Fruit fly (Drosophila melanogaster) whole organism, embryonic: ENCODE measurements around the gene bsh.

ENCODE experiments used
- Atf3 ChIP-seq: fragments of 200-800 bp; sonication (Bioruptor generic); optimal IDR thresholded peaks from 3 replicates; lab custom pipeline; 2016; ENCODE audit warnings: missing biosample characterization, missing genetic modification characterization
- Awh ChIP-seq: fragments of 200-800 bp; sonication (Bioruptor generic); IDR thresholded peaks from 2 replicates; pipeline ENCODE4, ENCODE4 v1.3.6; 2022; ENCODE audit warnings: missing biosample characterization, missing genetic modification characterization
- CG1024 ChIP-seq: fragments of 200-800 bp; sonication (Bioruptor generic); IDR thresholded peaks from 2 replicates; pipeline ENCODE4 v1.3.6; 2022; ENCODE audit warnings: missing biosample characterization, missing genetic modification characterization
- CG10979 ChIP-seq: fragments of 200-800 bp; sonication (Bioruptor generic); optimal IDR thresholded peaks from 2 replicates; lab custom pipeline; 2018; ENCODE audit warnings: missing biosample characterization, mild to moderate bottlenecking, missing genetic modification characterization, moderate library complexity
- CG11696 ChIP-seq: fragments of 200-800 bp; sonication (Bioruptor generic); IDR thresholded peaks from 2 replicates; pipeline ENCODE4 v1.3.6; 2022; ENCODE audit warnings: missing biosample characterization, missing genetic modification characterization
- CG17328 ChIP-seq: fragments of 200-800 bp; sonication (Bioruptor generic); IDR thresholded peaks from 2 replicates; pipeline ENCODE4 v1.3.6; 2022; ENCODE audit warnings: missing biosample characterization, missing genetic modification characterization
- CG17385 ChIP-seq: fragments of 200-800 bp; sonication (Bioruptor generic); optimal IDR thresholded peaks from 3 replicates; lab custom pipeline; 2018; ENCODE audit warnings: missing biosample characterization, mild to moderate bottlenecking, missing genetic modification characterization
- CG17568 ChIP-seq: fragments of 200-800 bp; sonication (Bioruptor generic); optimal IDR thresholded peaks from 2 replicates; lab custom pipeline; 2018; ENCODE audit warnings: missing biosample characterization, mild to moderate bottlenecking, missing genetic modification characterization, moderate library complexity
- CG1792 ChIP-seq: fragments of 200-800 bp; sonication (Bioruptor generic); optimal IDR thresholded peaks from 2 replicates; lab custom pipeline; 2016; ENCODE audit warnings: missing biosample characterization, missing genetic modification characterization
- CG3065 ChIP-seq: fragments of 200-800 bp; sonication (Bioruptor generic); optimal IDR thresholded peaks from 2 replicates; lab custom pipeline; 2016; ENCODE audit warnings: missing biosample characterization, missing genetic modification characterization
- CG31388 ChIP-seq: fragments of 200-800 bp; sonication (Bioruptor generic); optimal IDR thresholded peaks from 2 replicates; lab custom pipeline; 2016; ENCODE audit warnings: missing biosample characterization, missing genetic modification characterization
- CG3163 ChIP-seq: fragments of 200-800 bp; sonication (Bioruptor generic); optimal IDR thresholded peaks from 3 replicates; lab custom pipeline; 2016; ENCODE audit warnings: missing biosample characterization, missing genetic modification characterization
- CG32767 ChIP-seq: fragments of 200-800 bp; sonication (Bioruptor generic); IDR thresholded peaks from 2 replicates; pipeline ENCODE4 v1.3.6; 2022; ENCODE audit warnings: missing biosample characterization, missing genetic modification characterization
- CG34422 ChIP-seq: fragments of 200-800 bp; sonication (Bioruptor generic); IDR thresholded peaks from 3 replicates; pipeline ENCODE4 v1.3.6; 2022; ENCODE audit warnings: missing biosample characterization, missing genetic modification characterization
- CG3838 ChIP-seq: fragments of 200-800 bp; sonication (Bioruptor generic); optimal IDR thresholded peaks from 3 replicates; lab custom pipeline; 2016; ENCODE audit warnings: missing biosample characterization, missing genetic modification characterization
- CG4404 ChIP-seq: fragments of 200-800 bp; sonication (Bioruptor generic); IDR thresholded peaks from 2 replicates; pipeline ENCODE4 v1.3.6; 2022; ENCODE audit warnings: missing biosample characterization, missing genetic modification characterization
- CG4820 ChIP-seq: fragments of 200-800 bp; sonication (Bioruptor generic); optimal IDR thresholded peaks from 3 replicates; lab custom pipeline; 2016; ENCODE audit warnings: missing biosample characterization, missing genetic modification characterization
- CG7271 ChIP-seq: fragments of 200-800 bp; sonication (Bioruptor generic); optimal IDR thresholded peaks from 2 replicates; lab custom pipeline; 2018; ENCODE audit warnings: missing biosample characterization, mild to moderate bottlenecking, missing genetic modification characterization, moderate library complexity
- CG7839 ChIP-seq: fragments of 200-800 bp; sonication (Bioruptor generic); optimal IDR thresholded peaks from 3 replicates; lab custom pipeline; 2018; ENCODE audit warnings: missing biosample characterization, mild to moderate bottlenecking, missing genetic modification characterization, moderate library complexity
- CG7928 ChIP-seq: fragments of 200-800 bp; sonication (Bioruptor generic); optimal IDR thresholded peaks from 2 replicates; lab custom pipeline; 2017; ENCODE audit warnings: missing biosample characterization, mild to moderate bottlenecking, missing genetic modification characterization
- CG9215 ChIP-seq: fragments of 200-800 bp; sonication (Bioruptor generic); IDR thresholded peaks from 2 replicates; pipeline ENCODE4 v1.3.6; 2022; ENCODE audit warnings: missing biosample characterization, missing genetic modification characterization
- CHES-1-like ChIP-seq: fragments of 200-800 bp; sonication (Bioruptor generic); optimal IDR thresholded peaks from 2 replicates; lab custom pipeline; 2016; ENCODE audit warnings: missing biosample characterization, missing genetic modification characterization
- Drgx ChIP-seq: fragments of 200-800 bp; sonication (Bioruptor generic); IDR thresholded peaks from 2 replicates; pipeline ENCODE4 v1.3.6; 2022; ENCODE audit warnings: missing biosample characterization, missing genetic modification characterization
- Fer3 ChIP-seq: fragments of 200-800 bp; sonication (Bioruptor generic); optimal IDR thresholded peaks from 2 replicates; lab custom pipeline; 2018; ENCODE audit warnings: missing biosample characterization, mild to moderate bottlenecking, missing genetic modification characterization, moderate library complexity
- Hmr ChIP-seq: fragments of 200-800 bp; sonication (Bioruptor generic); optimal IDR thresholded peaks from 3 replicates; lab custom pipeline; 2017; ENCODE audit warnings: mild to moderate bottlenecking, missing biosample characterization, missing genetic modification reagents, missing genetic modification characterization
- Kr ChIP-seq: fragments of 200-800 bp; sonication (Bioruptor generic); optimal IDR thresholded peaks from 2 replicates; lab custom pipeline; 2017; ENCODE audit warnings: missing biosample characterization, mild to moderate bottlenecking, missing genetic modification characterization
- Lim3 ChIP-seq: fragments of 200-800 bp; sonication (Bioruptor generic); IDR thresholded peaks from 2 replicates; pipeline ENCODE4 v1.3.6; 2022; ENCODE audit warnings: missing biosample characterization, missing genetic modification characterization
- NfI ChIP-seq: fragments of 200-800 bp; sonication (Bioruptor generic); optimal IDR thresholded peaks from 3 replicates; lab custom pipeline; 2018; ENCODE audit warnings: missing biosample characterization, mild to moderate bottlenecking, missing genetic modification characterization, moderate library complexity
- Sry-δ ChIP-seq: fragments of 200-800 bp; sonication (Bioruptor generic); optimal IDR thresholded peaks from 2 replicates; lab custom pipeline; 2016; ENCODE audit warnings: missing biosample characterization, missing genetic modification characterization
- al ChIP-seq: fragments of 200-800 bp; sonication (Bioruptor generic); IDR thresholded peaks from 2 replicates; pipeline ENCODE4 v1.3.6; 2022; ENCODE audit warnings: missing biosample characterization, missing genetic modification characterization
- bowl ChIP-seq: fragments of 200-800 bp; sonication (Bioruptor generic); IDR thresholded peaks from 2 replicates; pipeline ENCODE4 v1.3.6; 2022; ENCODE audit warnings: missing biosample characterization, missing genetic modification characterization
- chif ChIP-seq, 2 experiments: fragments of 200-800 bp; sonication (Bioruptor generic); optimal IDR thresholded peaks; 3 replicates each; lab custom pipeline; 2016; ENCODE audit warnings: missing biosample characterization in 2 of 2, missing genetic modification characterization in 2 of 2
- corto ChIP-seq: fragments of 200-800 bp; sonication (Bioruptor generic); optimal IDR thresholded peaks from 2 replicates; lab custom pipeline; 2016; ENCODE audit warnings: missing biosample characterization, mild to moderate bottlenecking, missing genetic modification characterization, moderate library complexity
- crol ChIP-seq: fragments of 200-800 bp; sonication (Bioruptor generic); IDR thresholded peaks from 2 replicates; pipeline ENCODE4 v1.3.6; 2022; ENCODE audit warnings: missing biosample characterization, missing genetic modification characterization
- dmrt11E ChIP-seq: fragments of 200-800 bp; sonication (Bioruptor generic); optimal IDR thresholded peaks from 3 replicates; lab custom pipeline; 2018; ENCODE audit warnings: missing biosample characterization, mild to moderate bottlenecking, missing genetic modification characterization, moderate library complexity
- dmrt99B ChIP-seq: fragments of 200-800 bp; sonication (Bioruptor generic); optimal IDR thresholded peaks from 2 replicates; lab custom pipeline; 2018; ENCODE audit warnings: missing biosample characterization, mild to moderate bottlenecking, missing genetic modification characterization, moderate library complexity
- fd3F ChIP-seq: fragments of 200-800 bp; sonication (Bioruptor generic); optimal IDR thresholded peaks from 2 replicates; lab custom pipeline; 2018; ENCODE audit warnings: missing biosample characterization, mild to moderate bottlenecking, missing genetic modification characterization, moderate library complexity
- fd64A ChIP-seq: fragments of 200-800 bp; sonication (Bioruptor generic); optimal IDR thresholded peaks from 3 replicates; lab custom pipeline; 2018; ENCODE audit warnings: missing biosample characterization, mild to moderate bottlenecking, missing genetic modification characterization
- gce ChIP-seq: fragments of 200-800 bp; sonication (Bioruptor generic); IDR thresholded peaks from 3 replicates; pipeline ENCODE4 v1.3.6; 2022; ENCODE audit warnings: missing biosample characterization, missing genetic modification characterization
- ham ChIP-seq: fragments of 200-800 bp; sonication (Bioruptor generic); IDR thresholded peaks from 2 replicates; pipeline ENCODE4 v1.3.6; 2022; ENCODE audit warnings: missing biosample characterization, missing genetic modification characterization
- jigr1 ChIP-seq: fragments of 200-800 bp; sonication (Bioruptor generic); IDR thresholded peaks from 3 replicates; pipeline ENCODE4 v1.3.6; 2022; ENCODE audit warnings: missing biosample characterization, missing genetic modification characterization
- kni ChIP-seq: fragments of 200-800 bp; sonication (Bioruptor generic); optimal IDR thresholded peaks from 3 replicates; lab custom pipeline; 2017; ENCODE audit warnings: mild to moderate bottlenecking, missing biosample characterization, missing genetic modification reagents, missing genetic modification characterization
- otp ChIP-seq: fragments of 200-800 bp; sonication (Bioruptor generic); IDR thresholded peaks from 3 replicates; pipeline ENCODE4, ENCODE4 v1.3.6; 2022; ENCODE audit warnings: missing biosample characterization, missing genetic modification characterization
- pan ChIP-seq, 4 experiments: fragments of >200 bp in 3 of 4; fragments of 200-800 bp in 1 of 4; sonication (Bioruptor generic) in 1 of 4; optimal IDR thresholded peaks in 3 of 4; IDR thresholded peaks in 1 of 4; 2 replicates each; pipeline versions ENCODE4 v1.3.6 to Lab custom; 2017 to 2022; ENCODE audit warnings: missing biosample characterization in 2 of 4, missing genetic modification characterization in 2 of 4, mixed read lengths in 1 of 4
- run ChIP-seq: fragments of 200-800 bp; sonication (Bioruptor generic); optimal IDR thresholded peaks from 3 replicates; lab custom pipeline; 2018; ENCODE audit warnings: missing biosample characterization, mild to moderate bottlenecking, missing genetic modification characterization
- slp2 ChIP-seq: fragments of 200-800 bp; sonication (Bioruptor generic); optimal IDR thresholded peaks from 2 replicates; lab custom pipeline; 2016; ENCODE audit warnings: missing biosample characterization, missing genetic modification characterization
- sug ChIP-seq: fragments of 200-800 bp; optimal IDR thresholded peaks from 2 replicates; lab custom pipeline; 2019; ENCODE audit warnings: missing biosample characterization, mild to moderate bottlenecking, missing genetic modification characterization, moderate library complexity
- tgo ChIP-seq: fragments of 200-800 bp; sonication (Bioruptor generic); IDR thresholded peaks from 3 replicates; pipeline ENCODE4 v1.3.6; 2022; ENCODE audit warnings: missing biosample characterization, missing genetic modification characterization
- tio ChIP-seq: fragments of 200-800 bp; sonication (Bioruptor generic); optimal IDR thresholded peaks from 2 replicates; lab custom pipeline; 2017; ENCODE audit warnings: missing biosample characterization, missing genetic modification characterization, inconsistent platforms

The bsh gene

DNA sequence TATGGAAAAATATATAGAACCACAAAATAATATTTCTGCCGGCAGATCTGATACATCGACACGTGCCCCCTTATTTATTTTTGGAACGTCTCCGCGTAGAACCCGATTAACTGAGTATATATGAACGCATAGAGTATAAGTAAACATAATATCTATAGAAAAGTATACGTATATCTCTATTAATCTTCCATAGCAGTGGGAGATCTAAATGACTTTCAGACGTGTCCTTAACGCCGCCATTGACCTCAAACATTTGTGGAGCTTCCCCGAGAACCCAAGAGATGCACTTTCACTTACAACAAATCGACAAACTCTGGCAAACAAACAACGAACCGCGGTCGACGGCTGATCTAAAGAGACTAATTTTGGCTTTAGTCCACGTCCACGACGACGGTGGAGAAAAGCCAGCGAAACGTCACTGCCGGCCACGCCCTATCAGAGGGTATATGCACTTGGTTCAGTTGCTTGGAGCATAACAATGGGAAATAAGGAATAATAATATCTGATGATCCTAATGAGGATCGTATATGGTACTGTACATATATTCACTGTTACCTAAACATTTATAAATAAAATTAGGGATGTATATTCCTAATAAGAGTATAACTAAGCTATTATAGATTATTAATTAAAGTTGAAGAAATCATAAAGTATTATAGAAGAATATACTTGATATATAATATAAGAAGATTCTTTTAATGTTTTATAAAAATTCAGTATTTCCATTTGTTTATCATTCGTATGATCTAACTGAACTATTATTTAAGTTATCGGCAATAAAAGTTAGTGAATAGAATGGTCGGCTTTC is 4.9 kb downstream of the bsh start, which contains the start of gene fbp (continued):
- TF ChIP-seq CG4404 (GFP tag; lab: Robert Waterston, UW), result no peak
- TF ChIP-seq CG11696 (GFP tag; lab: Robert Waterston, UW), result no peak
- peak; percentile 51 for TF ChIP-seq fd3F (GFP tag; lab: Kevin White, UChicago)
- peak; percentile 58; the same call in 1 of the 2 replicates for TF ChIP-seq Awh
- no peak for TF ChIP-seq CG3838 (GFP tag; lab: Kevin White, UChicago)
- no peak for TF ChIP-seq run (tag; lab: Kevin White, UChicago)
- no peak for TF ChIP-seq Drgx (GFP tag; lab: Robert Waterston, UW)
- TF ChIP-seq corto, result no peak
- no peak for TF ChIP-seq CG17568 (GFP tag; lab: Kevin White, UChicago)
- peak; percentile 75 for TF ChIP-seq CG7839 (tag; lab: Kevin White, UChicago)
- peak; percentile 40 for TF ChIP-seq dmrt11E (tag; lab: Kevin White, UChicago)
- TF ChIP-seq CG9215, result peak; percentile 48
- TF ChIP-seq bowl, result no peak
- TF ChIP-seq CG3065 (GFP tag; lab: Kevin White, UChicago), result peak; percentile 28
- no peak for TF ChIP-seq jigr1
- 0 out of 3 replicates have a peak, but pooled peaks have one; percentile 43 for TF ChIP-seq otp
- TF ChIP-seq CG17385 (GFP tag; lab: Kevin White, UChicago), result peak; percentile 67
- peak; percentile 41 for TF ChIP-seq CG4820 (GFP tag; lab: Kevin White, UChicago)
- TF ChIP-seq pan (optimal IDR thresholded peaks at IDR 0.05; lab: Kevin White, UChicago), result no peak
- no peak for TF ChIP-seq pan (GFP tag; optimal IDR thresholded peaks at IDR 0.05 in 1 of 2, IDR thresholded peaks at IDR 0.05 in 1 of 2)
- TF ChIP-seq CG1792 (GFP tag; lab: Kevin White, UChicago), result no peak
- TF ChIP-seq gce (GFP tag; lab: Robert Waterston, UW), result no peak
- TF ChIP-seq dmrt99B (tag; lab: Kevin White, UChicago), result peak; percentile 76
- peak; percentile 69 for TF ChIP-seq CG10979 (tag; lab: Kevin White, UChicago)
- peak; percentile 13 for TF ChIP-seq NfI (GFP tag; lab: Kevin White, UChicago)
- no peak for TF ChIP-seq CG7271 (tag; lab: Kevin White, UChicago)
- TF ChIP-seq Hmr (GFP tag; lab: Kevin White, UChicago), result peak; percentile 76
- TF ChIP-seq fd64A (GFP tag; lab: Kevin White, UChicago), result no peak
- TF ChIP-seq chif (GFP tag; optimal IDR thresholded peaks at IDR 0.05; lab: Kevin White, UChicago), result peak in 1 of 2 experiments; percentile 54
- no peak for TF ChIP-seq CG7928
- TF ChIP-seq crol (GFP tag; lab: Robert Waterston, UW), result no peak
- no peak for TF ChIP-seq CG31388 (GFP tag; lab: Kevin White, UChicago)
- TF ChIP-seq CHES-1-like (GFP tag; lab: Kevin White, UChicago), result peak; percentile 11
- no peak for TF ChIP-seq ham (GFP tag; lab: Robert Waterston, UW)
- peak; percentile 29 for TF ChIP-seq Fer3 (tag; lab: Kevin White, UChicago)
- TF ChIP-seq Atf3 (GFP tag; lab: Kevin White, UChicago), result no peak
- TF ChIP-seq Lim3, result no peak
- peak; percentile 44 for TF ChIP-seq sug (tag; lab: Kevin White, UChicago)
- no peak for TF ChIP-seq Sry-δ (GFP tag; lab: Kevin White, UChicago)
- TF ChIP-seq CG1024, result peak; percentile 39; the same call in 1 of the 2 replicates
- no peak for TF ChIP-seq Kr (GFP tag; lab: Kevin White, UChicago)
- TF ChIP-seq CG3163 (GFP tag; lab: Kevin White, UChicago), result peak; percentile 83
- no peak for TF ChIP-seq tgo (GFP tag; lab: Robert Waterston, UW)
- peak; percentile 48; the same call in 1 of the 2 replicates for TF ChIP-seq al (GFP tag; lab: Robert Waterston, UW)
- TF ChIP-seq CG32767, result no peak
- no peak for TF ChIP-seq slp2 (GFP tag; lab: Kevin White, UChicago)
- TF ChIP-seq CG34422 (GFP tag; lab: Robert Waterston, UW), result peak; percentile 71; the same call in 2 of the 3 replicates
- TF ChIP-seq CG17328 (GFP tag; lab: Robert Waterston, UW), result 0 out of 2 replicates have a peak, but pooled peaks have one; percentile 13
- peak; percentile 74 for TF ChIP-seq tio
- peak; percentile 2 for TF ChIP-seq kni
